Worm (Caenorhabditis elegans) whole organism, late embryonic: ENCODE results near the gene K10B4.3.

ENCODE experiments used
- C38D4.7 ChIP-seq: fragments of 200-800 bp; sonication (Bioruptor generic); optimal IDR thresholded peaks from 2 replicates; lab custom pipeline; 2018; ENCODE audit warnings: mild to moderate bottlenecking, missing genetic modification characterization, moderate library complexity, missing compliant biosample characterization
- K02D7.2 ChIP-seq: sonication (generic microtip); optimal IDR thresholded peaks from 2 replicates; lab custom pipeline; 2017; ENCODE audit warnings: mild to moderate bottlenecking, missing genetic modification characterization, missing compliant biosample characterization
- K09A11.1 ChIP-seq: sonication (generic microtip); optimal IDR thresholded peaks from 2 replicates; lab custom pipeline; 2017; ENCODE audit warnings: antibody characterized with exemption, mild to moderate bottlenecking, missing genetic modification characterization, missing compliant biosample characterization; ENCODE audit not compliant: insufficient read depth
- Y22D7AL.16 ChIP-seq: sonication (generic microtip); optimal IDR thresholded peaks from 2 replicates; lab custom pipeline; 2016; ENCODE audit warnings: missing genetic modification characterization, missing compliant biosample characterization
- ahr-1 ChIP-seq: sonication (generic microtip); optimal IDR thresholded peaks from 2 replicates; lab custom pipeline; 2016; ENCODE audit warnings: missing genetic modification characterization, missing compliant biosample characterization
- ama-1 ChIP-seq: fragments of 150-350 bp; optimal IDR thresholded peaks from 2 replicates; lab custom pipeline; 2014
- ceh-19 ChIP-seq: fragments of 200-800 bp; sonication (Bioruptor generic); optimal IDR thresholded peaks from 2 replicates; lab custom pipeline; 2018; ENCODE audit warnings: mild to moderate bottlenecking, missing genetic modification characterization, missing compliant biosample characterization
- ceh-2 ChIP-seq: sonication (generic microtip); optimal IDR thresholded peaks from 2 replicates; lab custom pipeline; 2016; ENCODE audit warnings: missing genotype, missing genetic modification characterization, missing compliant biosample characterization
- ceh-22 ChIP-seq: sonication (generic microtip); optimal IDR thresholded peaks from 2 replicates; lab custom pipeline; 2017; ENCODE audit warnings: missing biosample characterization, missing genetic modification characterization
- ceh-30 ChIP-seq: fragments of 150-350 bp; optimal IDR thresholded peaks from 2 replicates; lab custom pipeline; 2014; ENCODE audit warnings: missing biosample characterization, missing genetic modification characterization
- ceh-31 ChIP-seq: sonication (generic microtip); optimal IDR thresholded peaks from 2 replicates; lab custom pipeline; 2016; ENCODE audit warnings: missing genetic modification characterization, missing compliant biosample characterization
- ceh-45 ChIP-seq: fragments of 200-800 bp; sonication (Bioruptor generic); IDR thresholded peaks from 2 replicates; pipeline ENCODE4 v1.3.6; 2022; ENCODE audit warnings: missing genetic modification reagents, missing genetic modification characterization, missing compliant biosample characterization
- ceh-6 ChIP-seq: fragments of 200-800 bp; sonication (Bioruptor generic); optimal IDR thresholded peaks from 2 replicates; lab custom pipeline; 2018; ENCODE audit warnings: mild to moderate bottlenecking, missing genetic modification characterization, missing compliant biosample characterization
- ceh-9 ChIP-seq: sonication (generic microtip); optimal IDR thresholded peaks from 2 replicates; lab custom pipeline; 2016; ENCODE audit warnings: mild to moderate bottlenecking, missing genetic modification characterization, inconsistent platforms, missing compliant biosample characterization
- che-1 ChIP-seq: sonication (generic microtip); optimal IDR thresholded peaks from 2 replicates; lab custom pipeline; 2016; ENCODE audit warnings: mild to moderate bottlenecking, missing genetic modification characterization, missing compliant biosample characterization
- dmd-4 ChIP-seq: sonication (generic microtip); optimal IDR thresholded peaks from 2 replicates; lab custom pipeline; 2016; ENCODE audit warnings: borderline replicate concordance, missing genetic modification characterization, missing compliant biosample characterization
- dve-1 ChIP-seq: sonication (generic microtip); optimal IDR thresholded peaks from 2 replicates; lab custom pipeline; 2017; ENCODE audit warnings: antibody characterized with exemption, mild to moderate bottlenecking, missing genetic modification characterization, missing compliant biosample characterization
- elt-2 ChIP-seq: sonication (generic microtip); optimal IDR thresholded peaks from 2 replicates; lab custom pipeline; 2016; ENCODE audit warnings: missing genetic modification reagents, missing genetic modification characterization, missing compliant biosample characterization
- elt-4 ChIP-seq: sonication (generic microtip); optimal IDR thresholded peaks from 2 replicates; lab custom pipeline; 2016; ENCODE audit warnings: missing genetic modification characterization, missing compliant biosample characterization
- ets-4 ChIP-seq: sonication (generic microtip); optimal IDR thresholded peaks from 2 replicates; lab custom pipeline; 2016; ENCODE audit warnings: missing genetic modification characterization, missing compliant biosample characterization
- eyg-1 ChIP-seq: sonication (generic microtip); optimal IDR thresholded peaks from 2 replicates; lab custom pipeline; 2016; ENCODE audit warnings: missing genotype, missing genetic modification characterization, missing compliant biosample characterization
- fax-1 ChIP-seq: sonication (generic microtip); optimal IDR thresholded peaks from 2 replicates; lab custom pipeline; 2016; ENCODE audit warnings: missing genotype, missing genetic modification characterization, missing compliant biosample characterization
- fkh-6 ChIP-seq: sonication (generic microtip); optimal IDR thresholded peaks from 2 replicates; lab custom pipeline; 2016; ENCODE audit warnings: missing genetic modification characterization, missing compliant biosample characterization
- gmeb-2 ChIP-seq: sonication (generic microtip); optimal IDR thresholded peaks from 2 replicates; lab custom pipeline; 2016; ENCODE audit warnings: missing genetic modification characterization, inconsistent platforms, missing compliant biosample characterization
- hlh-15 ChIP-seq: sonication (generic microtip); optimal IDR thresholded peaks from 2 replicates; lab custom pipeline; 2016; ENCODE audit warnings: missing genetic modification characterization, missing compliant biosample characterization
- hlh-30 ChIP-seq: sonication (generic microtip); optimal IDR thresholded peaks from 2 replicates; lab custom pipeline; 2017; ENCODE audit warnings: antibody characterized with exemption, missing genetic modification characterization, missing compliant biosample characterization; ENCODE audit not compliant: insufficient read depth
- hlh-6 ChIP-seq: sonication (generic microtip); optimal IDR thresholded peaks from 2 replicates; lab custom pipeline; 2016; ENCODE audit warnings: missing genotype, missing genetic modification characterization, missing compliant biosample characterization
- hlh-8 ChIP-seq: sonication (generic microtip); optimal IDR thresholded peaks from 2 replicates; lab custom pipeline; 2016; ENCODE audit warnings: missing genotype, missing genetic modification characterization, missing compliant biosample characterization
- mec-3 ChIP-seq: sonication (generic microtip); optimal IDR thresholded peaks from 2 replicates; lab custom pipeline; 2016; ENCODE audit warnings: borderline replicate concordance, missing genetic modification characterization, missing compliant biosample characterization
- nhr-11 ChIP-seq: fragments of 150-350 bp; optimal IDR thresholded peaks from 2 replicates; lab custom pipeline; 2014; ENCODE audit warnings: missing biosample characterization, missing genetic modification characterization
- odd-2 ChIP-seq: sonication (generic microtip); optimal IDR thresholded peaks from 2 replicates; lab custom pipeline; 2017; ENCODE audit warnings: antibody characterized with exemption, mild to moderate bottlenecking, missing genetic modification characterization, missing compliant biosample characterization
- pha-2 ChIP-seq: sonication (generic microtip); optimal IDR thresholded peaks from 2 replicates; lab custom pipeline; 2017; ENCODE audit warnings: mild to moderate bottlenecking, missing genetic modification characterization, missing compliant biosample characterization
- pros-1 ChIP-seq: fragments of 150-350 bp; optimal IDR thresholded peaks from 2 replicates; lab custom pipeline; 2014; ENCODE audit warnings: missing biosample characterization, missing genetic modification reagents, missing genetic modification characterization
- sdc-2 ChIP-seq: sonication (generic microtip); optimal IDR thresholded peaks from 2 replicates; lab custom pipeline; 2016; ENCODE audit warnings: missing genotype, missing genetic modification characterization, missing compliant biosample characterization
- sox-4 ChIP-seq: sonication (generic microtip); optimal IDR thresholded peaks from 2 replicates; lab custom pipeline; 2017; ENCODE audit warnings: mild to moderate bottlenecking, missing genetic modification characterization, inconsistent platforms, missing compliant biosample characterization
- tbx-2 ChIP-seq: sonication (generic microtip); optimal IDR thresholded peaks from 2 replicates; lab custom pipeline; 2016; ENCODE audit warnings: missing genetic modification characterization, missing compliant biosample characterization
- tbx-7 ChIP-seq: sonication (generic microtip); optimal IDR thresholded peaks from 2 replicates; lab custom pipeline; 2016; ENCODE audit warnings: missing genotype, missing genetic modification characterization, missing compliant biosample characterization
- ttx-3 ChIP-seq: sonication (generic microtip); optimal IDR thresholded peaks from 2 replicates; lab custom pipeline; 2016; ENCODE audit warnings: missing genetic modification reagents, missing genetic modification characterization, missing compliant biosample characterization
- unc-3 ChIP-seq, 2 experiments: fragments of 200-800 bp in 1 of 2; sonication (Bioruptor generic) in 1 of 2; sonication (generic microtip) in 1 of 2; conservative IDR thresholded peaks in 1 of 2; optimal IDR thresholded peaks in 1 of 2; 2 replicates each; pipeline versions ENCODE4 v1.3.6 to Lab custom; 2016 to 2022; ENCODE audit warnings: missing compliant biosample characterization in 2 of 2, missing genetic modification characterization in 2 of 2, missing genetic modification reagents in 1 of 2
- unc-42 ChIP-seq: sonication (generic microtip); optimal IDR thresholded peaks from 2 replicates; lab custom pipeline; 2016; ENCODE audit warnings: missing genotype, missing genetic modification characterization, missing compliant biosample characterization

K10B4.3 gene

DNA sequence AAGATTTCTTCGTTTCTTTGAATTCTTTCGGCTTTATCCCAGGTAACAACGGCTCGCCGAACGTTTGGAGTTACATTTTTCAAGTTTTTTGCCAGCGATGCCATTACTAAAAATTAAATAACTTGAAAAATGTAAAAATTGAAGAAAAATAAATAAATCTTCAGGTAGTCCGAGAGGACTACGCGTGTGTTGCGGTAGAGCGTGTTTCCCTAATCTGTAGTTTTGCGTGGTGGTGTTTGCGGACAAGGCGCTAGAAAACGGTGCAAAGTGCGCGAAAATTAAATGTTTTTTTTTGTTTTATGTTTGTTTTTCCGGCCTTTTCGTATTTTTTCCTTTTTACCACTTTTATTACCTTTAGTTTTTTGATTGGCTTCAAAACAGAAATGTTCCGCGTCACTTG, 34.9 kb upstream of the K10B4.3 start, which contains the start of gene mrpl-28 (continued):
- no peak for TF ChIP-seq ceh-6 (GFP tag; lab: Kevin White, UChicago)
- no peak for TF ChIP-seq ahr-1 (tag; lab: Kevin White, UChicago)
- no peak for TF ChIP-seq mec-3
- no peak for TF ChIP-seq hlh-15 (tag; lab: Kevin White, UChicago)
- peak; percentile 63 for TF ChIP-seq elt-2 (tag; lab: Kevin White, UChicago)
- no peak for TF ChIP-seq ceh-45 (GFP tag; lab: Robert Waterston, UW)
- no peak for TF ChIP-seq ama-1 (lab: Kevin White, UChicago)
- peak; percentile 50 for TF ChIP-seq ets-4 (tag; lab: Kevin White, UChicago)
- TF ChIP-seq ttx-3 (tag; lab: Kevin White, UChicago), result no peak
- no peak for TF ChIP-seq sdc-2 (tag; lab: Kevin White, UChicago)
- no peak for TF ChIP-seq pros-1 (tag; lab: Kevin White, UChicago)
- TF ChIP-seq sox-4, result no peak
- no peak for TF ChIP-seq Y22D7AL.16 (tag; lab: Kevin White, UChicago)
- TF ChIP-seq C38D4.7 (GFP tag; lab: Kevin White, UChicago), result no peak
- no peak for TF ChIP-seq pha-2 (tag; lab: Kevin White, UChicago)
- TF ChIP-seq fkh-6, result no peak
- TF ChIP-seq ceh-9 (tag; lab: Kevin White, UChicago), result no peak
- no peak for TF ChIP-seq hlh-8 (tag; lab: Kevin White, UChicago)
- TF ChIP-seq ceh-2 (tag; lab: Kevin White, UChicago), result no peak
- TF ChIP-seq K09A11.1 (tag; lab: Kevin White, UChicago), result no peak
- TF ChIP-seq odd-2, result no peak
- no peak for TF ChIP-seq ceh-22 (tag; lab: Kevin White, UChicago)
- no peak for TF ChIP-seq gmeb-2 (tag; lab: Kevin White, UChicago)
- no peak for TF ChIP-seq fax-1
- no peak for TF ChIP-seq che-1 (tag; lab: Kevin White, UChicago)
- TF ChIP-seq dmd-4 (tag; lab: Kevin White, UChicago), result no peak
- TF ChIP-seq unc-42, result peak; percentile 69
- peak; percentile 51 for TF ChIP-seq ceh-31
- no peak for TF ChIP-seq ceh-19 (GFP tag; lab: Kevin White, UChicago)
- TF ChIP-seq hlh-6 (tag; lab: Kevin White, UChicago), result no peak
- no peak for TF ChIP-seq ceh-30 (tag; lab: Kevin White, UChicago)
- TF ChIP-seq tbx-2 (tag; lab: Kevin White, UChicago), result peak; percentile 40
- TF ChIP-seq eyg-1 (tag; lab: Kevin White, UChicago), result no peak
- no peak for TF ChIP-seq elt-4 (tag; lab: Kevin White, UChicago)
- TF ChIP-seq nhr-11, result no peak
- no peak for TF ChIP-seq unc-3 (GFP tag; conservative IDR thresholded peaks at IDR 0.05; lab: Robert Waterston, UW)
- no peak for TF ChIP-seq unc-3 (tag; optimal IDR thresholded peaks at IDR 0.05; lab: Kevin White, UChicago)
- no peak for TF ChIP-seq tbx-7
- peak; percentile 57 for TF ChIP-seq dve-1 (tag; lab: Kevin White, UChicago)

DNA sequence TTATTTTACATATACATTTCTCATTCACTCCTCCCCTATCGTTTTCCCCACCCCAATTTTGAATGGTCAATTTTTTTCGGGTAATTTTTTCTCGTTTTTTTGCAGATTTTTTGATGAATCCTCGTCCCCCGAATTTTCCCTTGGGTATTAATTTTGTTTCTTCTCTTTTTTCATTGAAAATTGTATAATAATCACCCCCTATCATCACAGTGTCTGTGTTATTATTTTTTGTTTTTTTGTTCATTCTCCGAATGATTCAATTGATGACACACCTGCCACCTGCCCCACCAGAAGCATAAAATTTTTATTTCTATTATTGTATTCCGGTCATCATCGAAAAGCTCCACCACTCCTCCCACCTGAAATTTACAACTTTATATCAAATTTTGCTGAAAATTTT, 31.3 kb upstream of the K10B4.3 start, which contains the start of gene T25D3.3:
Gene T25D3.3 (plus strand): TSS at position 301 of the 400 bp plus-strand sequence.
- TF ChIP-seq ceh-30 (tag; lab: Kevin White, UChicago), result no peak
- no peak for TF ChIP-seq ceh-45 (GFP tag; lab: Robert Waterston, UW)
- TF ChIP-seq K02D7.2 (tag; lab: Kevin White, UChicago), result no peak
- TF ChIP-seq hlh-30 (tag; lab: Kevin White, UChicago), result no peak
- TF ChIP-seq elt-4 (tag; lab: Kevin White, UChicago), result no peak
- TF ChIP-seq ahr-1 (tag; lab: Kevin White, UChicago), result no peak
- TF ChIP-seq ceh-19 (GFP tag; lab: Kevin White, UChicago), result no peak
- TF ChIP-seq dmd-4 (tag; lab: Kevin White, UChicago), result no peak
- TF ChIP-seq, all 69 proteins: peak for 0
